Worm (Caenorhabditis elegans) whole organism, young adult: ENCODE measurements around the gene srx-90.

ENCODE experiments used
- aptf-2 ChIP-seq: fragments of 200-800 bp; sonication (Bioruptor generic); conservative IDR thresholded peaks from 2 replicates; pipeline ENCODE4 v1.3.6; 2022; ENCODE audit warnings: missing genetic modification reagents, missing genetic modification characterization, missing compliant biosample characterization
- nhr-120 ChIP-seq: fragments of 200-800 bp; sonication (Bioruptor generic); IDR thresholded peaks from 2 replicates; pipeline ENCODE4 v1.3.6; 2022; ENCODE audit warnings: missing genetic modification characterization, missing compliant biosample characterization
- snpc-4 ChIP-seq, 5 experiments: fragments of 150-350 bp in 1 of 5; sonication (generic microtip) in 4 of 5; optimal IDR thresholded peaks; 2 replicates each; lab custom pipeline; 2014 to 2018; ENCODE audit warnings: missing genetic modification characterization in 5 of 5, missing biosample characterization in 3 of 5, antibody characterized with exemption in 2 of 5, mild to moderate bottlenecking in 2 of 5, missing compliant biosample characterization in 2 of 5, missing genotype in 2 of 5, moderate library complexity in 2 of 5, missing genetic modification reagents in 1 of 5
- ztf-22 ChIP-seq: fragments of 200-800 bp; sonication (Bioruptor generic); optimal IDR thresholded peaks from 2 replicates; lab custom pipeline; 2018; ENCODE audit warnings: mild to moderate bottlenecking, missing genetic modification characterization, moderate library complexity, missing compliant biosample characterization

DNA sequence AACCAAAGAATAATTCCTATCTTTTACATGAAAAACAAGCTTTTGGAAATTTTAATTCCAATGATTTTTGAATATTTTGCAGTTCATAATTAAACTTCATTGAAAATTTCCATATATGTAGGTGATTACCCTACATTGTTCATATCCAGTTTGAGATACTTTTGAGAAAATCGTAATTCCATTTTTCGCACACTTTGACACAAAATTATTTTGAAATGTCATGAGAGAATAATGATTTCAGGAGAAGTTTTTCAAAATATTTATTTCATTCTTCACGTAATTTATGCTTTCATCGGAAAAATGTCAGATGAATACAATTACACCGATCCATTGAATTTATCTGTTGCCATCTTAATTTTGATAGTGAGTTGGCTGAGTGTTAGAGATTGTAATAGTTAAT lies 2.3 kb downstream of the srx-90 start, which contains the start of gene srx-88:
- no peak for TF ChIP-seq nhr-120 (GFP tag; lab: Robert Waterston, UW)
- TF ChIP-seq aptf-2 (GFP tag; lab: Robert Waterston, UW) = no peak
- TF ChIP-seq snpc-4 (GFP tag; optimal IDR thresholded peaks at IDR 0.05; lab: Kevin White, UChicago) = no peak
- no peak for TF ChIP-seq snpc-4 (tag; optimal IDR thresholded peaks at IDR 0.05; lab: Kevin White, UChicago)
- TF ChIP-seq ztf-22 (GFP tag; lab: Kevin White, UChicago) = no peak
